Fruit fly (Drosophila melanogaster) whole organism, prepupa: ENCODE results near the gene CkIalpha.

Experiments used
- CG10631 ChIP-seq: fragments of 200-800 bp; sonication (Bioruptor generic); optimal IDR thresholded peaks from 2 replicates; lab custom pipeline; 2016; ENCODE audit warnings: missing biosample characterization, missing genetic modification characterization
- CG11294 ChIP-seq: fragments of 200-800 bp; sonication (Bioruptor generic); IDR thresholded peaks from 2 replicates; pipeline ENCODE4 v1.3.6; 2022; ENCODE audit warnings: missing biosample characterization, missing genetic modification characterization
- CG11902 ChIP-seq: fragments of 200-800 bp; sonication (Bioruptor generic); optimal IDR thresholded peaks from 3 replicates; lab custom pipeline; 2016; ENCODE audit warnings: missing biosample characterization, missing genetic modification characterization
- CG15336 ChIP-seq: fragments of 200-800 bp; sonication (Bioruptor generic); IDR thresholded peaks from 2 replicates; pipeline ENCODE4 v1.3.6; 2022; ENCODE audit warnings: missing biosample characterization, missing genetic modification characterization
- CG1621 ChIP-seq: fragments of 200-800 bp; sonication (Bioruptor generic); optimal IDR thresholded peaks from 3 replicates; lab custom pipeline; 2018; ENCODE audit warnings: missing biosample characterization, mild to moderate bottlenecking, missing genetic modification characterization
- CG34406 ChIP-seq: fragments of 200-800 bp; sonication (Bioruptor generic); optimal IDR thresholded peaks from 3 replicates; lab custom pipeline; 2016; ENCODE audit warnings: missing biosample characterization, missing genetic modification characterization
- CG4318 ChIP-seq: fragments of 200-800 bp; sonication (Bioruptor generic); optimal IDR thresholded peaks from 3 replicates; lab custom pipeline; 2017; ENCODE audit warnings: missing biosample characterization, mild to moderate bottlenecking, missing genetic modification characterization
- CG6276 ChIP-seq: fragments of 200-800 bp; sonication (Bioruptor generic); optimal IDR thresholded peaks from 2 replicates; lab custom pipeline; 2017; ENCODE audit warnings: missing biosample characterization, mild to moderate bottlenecking, missing genetic modification characterization
- CG6808 ChIP-seq: fragments of 200-800 bp; sonication (Bioruptor generic); optimal IDR thresholded peaks from 3 replicates; lab custom pipeline; 2017; ENCODE audit warnings: missing biosample characterization, missing genetic modification characterization, mild to moderate bottlenecking, moderate library complexity, missing genetic modification reagents
- CG6854 ChIP-seq: fragments of 200-800 bp; sonication (Bioruptor generic); optimal IDR thresholded peaks from 2 replicates; lab custom pipeline; 2017; ENCODE audit warnings: missing biosample characterization, mild to moderate bottlenecking, missing genetic modification characterization
- CG7368 ChIP-seq: fragments of 200-800 bp; sonication (Bioruptor generic); optimal IDR thresholded peaks from 3 replicates; lab custom pipeline; 2016; ENCODE audit warnings: missing biosample characterization, missing genetic modification characterization
- CG8119 ChIP-seq: fragments of 200-800 bp; sonication (Bioruptor generic); IDR thresholded peaks from 3 replicates; pipeline ENCODE4 v1.3.6; 2022; ENCODE audit warnings: missing biosample characterization, missing genetic modification characterization
- Eip75B ChIP-seq: fragments of 200-800 bp; sonication (Bioruptor generic); optimal IDR thresholded peaks from 3 replicates; lab custom pipeline; 2016; ENCODE audit warnings: missing biosample characterization, missing genetic modification characterization
- Eip78C ChIP-seq: fragments of 200-800 bp; sonication (Bioruptor generic); peaks from one replicate; lab custom pipeline; 2016; ENCODE audit warnings: missing biosample characterization, missing genetic modification characterization
- Eip93F ChIP-seq: fragments of 200-800 bp; sonication (Bioruptor generic); optimal IDR thresholded peaks from 2 replicates; lab custom pipeline; 2016; ENCODE audit warnings: missing biosample characterization, mild to moderate bottlenecking, missing genetic modification characterization
- Ets21C ChIP-seq: fragments of 200-800 bp; sonication (Bioruptor generic); optimal IDR thresholded peaks from 3 replicates; lab custom pipeline; 2016; ENCODE audit warnings: missing biosample characterization, missing genetic modification characterization
- Ets96B ChIP-seq: fragments of 200-800 bp; optimal IDR thresholded peaks from 2 replicates; lab custom pipeline; 2019; ENCODE audit warnings: missing biosample characterization, mild to moderate bottlenecking, missing genetic modification characterization, moderate library complexity
- Gug ChIP-seq: fragments of 200-800 bp; sonication (Bioruptor generic); IDR thresholded peaks from 2 replicates; pipeline ENCODE4 v1.3.6; 2022; ENCODE audit warnings: missing biosample characterization, missing genetic modification characterization
- Hr38 ChIP-seq: sonication (Bioruptor generic); optimal IDR thresholded peaks from 2 replicates; lab custom pipeline; 2016; ENCODE audit warnings: missing biosample characterization, missing genetic modification characterization
- Hr39 ChIP-seq: fragments of 200-800 bp; sonication (Bioruptor generic); optimal IDR thresholded peaks from 2 replicates; lab custom pipeline; 2016; ENCODE audit warnings: missing biosample characterization, missing genetic modification characterization
- Hr4 ChIP-seq: fragments of 200-800 bp; sonication (Bioruptor generic); optimal IDR thresholded peaks from 3 replicates; lab custom pipeline; 2016; ENCODE audit warnings: missing biosample characterization, missing genetic modification characterization
- Smox ChIP-seq: fragments of 200-800 bp; sonication (Bioruptor generic); optimal IDR thresholded peaks from 3 replicates; lab custom pipeline; 2016; ENCODE audit warnings: missing biosample characterization, missing genetic modification characterization
- Sox102F ChIP-seq: fragments of 200-800 bp; sonication (Bioruptor generic); optimal IDR thresholded peaks from 2 replicates; lab custom pipeline; 2016; ENCODE audit warnings: missing biosample characterization, mild to moderate bottlenecking, missing genetic modification characterization
- Sox14 ChIP-seq: fragments of 200-800 bp; sonication (Bioruptor generic); optimal IDR thresholded peaks from 3 replicates; lab custom pipeline; 2016; ENCODE audit warnings: missing biosample characterization, missing genetic modification characterization
- Sox15 ChIP-seq: fragments of 200-800 bp; sonication (Bioruptor generic); optimal IDR thresholded peaks from 3 replicates; lab custom pipeline; 2016; ENCODE audit warnings: missing biosample characterization, missing genetic modification characterization
- achi ChIP-seq: fragments of 200-800 bp; sonication (Bioruptor generic); optimal IDR thresholded peaks from 3 replicates; lab custom pipeline; 2016; ENCODE audit warnings: missing biosample characterization, missing genetic modification characterization
- acj6 ChIP-seq: fragments of 200-800 bp; sonication (Bioruptor generic); optimal IDR thresholded peaks from 3 replicates; lab custom pipeline; 2016; ENCODE audit warnings: missing biosample characterization, missing genetic modification characterization
- cyc ChIP-seq: fragments of 200-800 bp; sonication (Bioruptor generic); optimal IDR thresholded peaks from 3 replicates; lab custom pipeline; 2016; ENCODE audit warnings: missing biosample characterization, missing genetic modification characterization
- dsx ChIP-seq: fragments of 200-800 bp; optimal IDR thresholded peaks from 3 replicates; lab custom pipeline; 2019; ENCODE audit warnings: missing biosample characterization, mild to moderate bottlenecking, missing genetic modification characterization, moderate library complexity; ENCODE audit not compliant: poor library complexity, severe bottlenecking
- esn ChIP-seq: fragments of 200-800 bp; sonication (Bioruptor generic); optimal IDR thresholded peaks from 2 replicates; lab custom pipeline; 2016; ENCODE audit warnings: missing biosample characterization, mild to moderate bottlenecking, missing genetic modification characterization, moderate library complexity
- fd59A ChIP-seq: fragments of 200-800 bp; sonication (Bioruptor generic); optimal IDR thresholded peaks from 2 replicates; lab custom pipeline; 2017; ENCODE audit warnings: missing biosample characterization, mild to moderate bottlenecking, missing genetic modification characterization, missing genetic modification reagents
- fd85E ChIP-seq: fragments of 200-800 bp; sonication (Bioruptor generic); optimal IDR thresholded peaks from 3 replicates; lab custom pipeline; 2016; ENCODE audit warnings: missing biosample characterization, missing genetic modification characterization
- fkh ChIP-seq: fragments of 200-800 bp; sonication (Bioruptor generic); optimal IDR thresholded peaks from 3 replicates; lab custom pipeline; 2017; ENCODE audit warnings: missing biosample characterization, mild to moderate bottlenecking, missing genetic modification characterization, moderate library complexity
- net ChIP-seq: fragments of 200-800 bp; sonication (Bioruptor generic); optimal IDR thresholded peaks from 3 replicates; lab custom pipeline; 2016; ENCODE audit warnings: missing biosample characterization, missing genetic modification characterization
- pdm3 ChIP-seq: fragments of 200-800 bp; sonication (Bioruptor generic); optimal IDR thresholded peaks from 3 replicates; lab custom pipeline; 2016; ENCODE audit warnings: missing biosample characterization, missing genetic modification characterization
- salr ChIP-seq, 2 experiments: fragments of 200-800 bp; sonication (Bioruptor generic); optimal IDR thresholded peaks; 3 replicates each; lab custom pipeline; 2016 to 2018; ENCODE audit warnings: missing biosample characterization in 2 of 2, missing genetic modification characterization in 2 of 2, mild to moderate bottlenecking in 1 of 2
- ss ChIP-seq, 2 experiments: fragments of 200-800 bp; sonication (Bioruptor generic); optimal IDR thresholded peaks; 2 replicates in 1 of 2; 3 replicates in 1 of 2; lab custom pipeline; 2017 to 2018; ENCODE audit warnings: mild to moderate bottlenecking in 2 of 2, missing biosample characterization in 2 of 2, missing genetic modification characterization in 2 of 2, moderate library complexity in 1 of 2
- svp ChIP-seq: fragments of 200-800 bp; sonication (Bioruptor generic); peaks from one replicate; lab custom pipeline; 2016; ENCODE audit warnings: missing biosample characterization, missing genetic modification characterization
- topi ChIP-seq: fragments of 200-800 bp; sonication (Bioruptor generic); optimal IDR thresholded peaks from 3 replicates; lab custom pipeline; 2016; ENCODE audit warnings: missing biosample characterization, missing genetic modification characterization
- vri ChIP-seq: fragments of 200-800 bp; sonication (Bioruptor generic); optimal IDR thresholded peaks from 3 replicates; lab custom pipeline; 2016; ENCODE audit warnings: missing biosample characterization, mild to moderate bottlenecking, missing genetic modification characterization

CkIalpha gene

dm6 chrX:12676554-12677336, 23.3 kb downstream of the CkIalpha start (continued):
- TF ChIP-seq CG11902 (GFP tag; lab: Kevin White, UChicago) (no peak), acj6 (GFP tag; lab: Kevin White, UChicago) (no peak), Hr39 (GFP tag; lab: Kevin White, UChicago) (no peak), Ets21C (GFP tag; lab: Kevin White, UChicago) (no peak), fd59A (peak; percentile 22), CG6808 (GFP tag; lab: Kevin White, UChicago) (peak; percentile 88), net (GFP tag; lab: Kevin White, UChicago) (peak; percentile 70), fd85E (peak; percentile 2), pdm3 (GFP tag; lab: Kevin White, UChicago) (peak; percentile 64), Sox102F (peak; percentile 76), Sox15 (GFP tag; lab: Kevin White, UChicago) (no peak), Eip93F (peak; percentile 27), svp (GFP tag; lab: Kevin White, UChicago) (peak; percentile 60), achi (GFP tag; lab: Kevin White, UChicago) (peak; percentile 46), salr (GFP tag; optimal IDR thresholded peaks at IDR 0.05; lab: Kevin White, UChicago) (peak in 1 of 2 experiments; percentile 57), Hr4 (GFP tag; lab: Kevin White, UChicago) (peak; percentile 9), dsx (GFP tag; lab: Kevin White, UChicago) (peak; percentile 79), Hr38 (peak; percentile 14), CG8119 (GFP tag; lab: Robert Waterston, UW) (peak; percentile 75), CG4318 (GFP tag; lab: Kevin White, UChicago) (no peak), Gug (GFP tag; lab: Robert Waterston, UW) (peak; percentile 19; the same call in 1 of the 2 replicates), ss (GFP tag; optimal IDR thresholded peaks at IDR 0.05; lab: Kevin White, UChicago) (peak; percentile 95 to 96), Smox (GFP tag; lab: Kevin White, UChicago) (peak; percentile 17), fkh (GFP tag; lab: Kevin White, UChicago) (peak; percentile 6), vri (GFP tag; lab: Kevin White, UChicago) (peak; percentile 99), CG10631 (peak; percentile 31), cyc (GFP tag; lab: Kevin White, UChicago) (peak; percentile 18)
- TF ChIP-seq, all 60 proteins: peak for 50

dm6 chrX:12682403-12682958, 29.1 kb downstream of the CkIalpha start:
- TF ChIP-seq svp (GFP tag; lab: Kevin White, UChicago) (peak; percentile 88), Gug (GFP tag; lab: Robert Waterston, UW) (no peak), Eip78C (peak; percentile 1)

dm6 chrX:12699095-12699750, 45.8 kb downstream of the CkIalpha start:
- no peak for TF ChIP-seq vri (GFP tag; lab: Kevin White, UChicago)
- peak; percentile 40; the same call in 2 of the 3 replicates for TF ChIP-seq CG8119 (GFP tag; lab: Robert Waterston, UW)
- peak; percentile 47 for TF ChIP-seq achi (GFP tag; lab: Kevin White, UChicago)
- TF ChIP-seq CG15336 (GFP tag; lab: Robert Waterston, UW) = peak; percentile 31; the same call in 1 of the 2 replicates
- peak; percentile 63 for TF ChIP-seq CG6808 (GFP tag; lab: Kevin White, UChicago)
- TF ChIP-seq Eip93F = no peak
- no peak for TF ChIP-seq Hr38
- TF ChIP-seq CG6276 (GFP tag; lab: Kevin White, UChicago) = no peak
- peak; percentile 57 for TF ChIP-seq pdm3 (GFP tag; lab: Kevin White, UChicago)
- TF ChIP-seq Hr4 (GFP tag; lab: Kevin White, UChicago) = peak; percentile 35
- TF ChIP-seq CG10631 = peak; percentile 54
- TF ChIP-seq svp (GFP tag; lab: Kevin White, UChicago) = peak; percentile 83
- TF ChIP-seq Hr39 (GFP tag; lab: Kevin White, UChicago) = peak; percentile 59
- peak; percentile 27 for TF ChIP-seq CG1621 (tag; lab: Kevin White, UChicago)
- TF ChIP-seq Sox14 = peak; percentile 26
- peak; percentile 61 for TF ChIP-seq Ets96B (tag; lab: Kevin White, UChicago)
- TF ChIP-seq Sox102F = peak; percentile 70
- no peak for TF ChIP-seq CG4318 (GFP tag; lab: Kevin White, UChicago)
- TF ChIP-seq ss (GFP tag; optimal IDR thresholded peaks at IDR 0.05; lab: Kevin White, UChicago) = peak; percentile 48 to 71
- peak; percentile 21 for TF ChIP-seq Ets21C (GFP tag; lab: Kevin White, UChicago)
- TF ChIP-seq topi (GFP tag; lab: Kevin White, UChicago) = peak; percentile 66
- TF ChIP-seq CG34406 (GFP tag; lab: Kevin White, UChicago) = peak; percentile 55
- TF ChIP-seq CG7368 (GFP tag; lab: Kevin White, UChicago) = peak; percentile 27
- TF ChIP-seq salr (GFP tag; optimal IDR thresholded peaks at IDR 0.05; lab: Kevin White, UChicago) = peak; percentile 22 to 30
- TF ChIP-seq dsx (GFP tag; lab: Kevin White, UChicago) = peak; percentile 56
- TF ChIP-seq esn (GFP tag; lab: Kevin White, UChicago) = peak; percentile 72
- no peak for TF ChIP-seq CG11294 (GFP tag; lab: Robert Waterston, UW)
- TF ChIP-seq Sox15 (GFP tag; lab: Kevin White, UChicago) = peak; percentile 9
- peak; percentile 1 for TF ChIP-seq CG6854 (GFP tag; lab: Kevin White, UChicago)
- TF ChIP-seq fd59A = peak; percentile 48
- TF ChIP-seq Eip75B (GFP tag; lab: Kevin White, UChicago) = peak; percentile 63
